Worm (Caenorhabditis elegans) whole organism, mixed stage, embryonic: ENCODE data around the gene irld-15.

ENCODE experiments used
- M03D4.4 ChIP-seq: sonication (generic microtip); optimal IDR thresholded peaks from 2 replicates; lab custom pipeline; 2017; ENCODE audit warnings: mild to moderate bottlenecking, missing genetic modification characterization, missing compliant biosample characterization
- bed-3 ChIP-seq: fragments of 200-800 bp; sonication (Bioruptor generic); optimal IDR thresholded peaks from 3 replicates; lab custom pipeline; 2018; ENCODE audit warnings: mild to moderate bottlenecking, missing genetic modification characterization, moderate library complexity, missing compliant biosample characterization
- blmp-1 ChIP-seq: fragments of 150-350 bp; optimal IDR thresholded peaks from 2 replicates; lab custom pipeline; 2014; ENCODE audit warnings: missing biosample characterization, missing genetic modification characterization
- ceh-39 ChIP-seq: fragments of 150-350 bp; optimal IDR thresholded peaks from 2 replicates; lab custom pipeline; 2014; ENCODE audit warnings: missing biosample characterization, missing genetic modification characterization
- ceh-83 ChIP-seq: fragments of 200-800 bp; sonication (Bioruptor generic); optimal IDR thresholded peaks from 2 replicates; lab custom pipeline; 2018; ENCODE audit warnings: mild to moderate bottlenecking, missing genetic modification characterization, missing compliant biosample characterization
- ces-1 ChIP-seq: fragments of 150-350 bp; optimal IDR thresholded peaks from 2 replicates; lab custom pipeline; 2014; ENCODE audit warnings: missing biosample characterization, missing genetic modification reagents, missing genetic modification characterization
- cnd-1 ChIP-seq: fragments of 200-800 bp; sonication (Bioruptor generic); optimal IDR thresholded peaks from 2 replicates; lab custom pipeline; 2018; ENCODE audit warnings: mild to moderate bottlenecking, missing genetic modification characterization, missing compliant biosample characterization
- elt-1 ChIP-seq: sonication (generic microtip); optimal IDR thresholded peaks from 2 replicates; lab custom pipeline; 2017; ENCODE audit warnings: missing genetic modification characterization, mild to moderate bottlenecking, missing compliant biosample characterization, antibody characterized with exemption, moderate library complexity, borderline replicate concordance; ENCODE audit not compliant: insufficient read depth
- elt-3 ChIP-seq: fragments of 150-350 bp; optimal IDR thresholded peaks from 2 replicates; lab custom pipeline; 2014; ENCODE audit warnings: missing biosample characterization, missing genetic modification characterization
- ham-2 ChIP-seq: fragments of 200-800 bp; sonication (Bioruptor generic); optimal IDR thresholded peaks from 2 replicates; lab custom pipeline; 2018; ENCODE audit warnings: mild to moderate bottlenecking, missing genetic modification characterization, missing compliant biosample characterization
- lin-13 ChIP-seq: fragments of 150-350 bp; optimal IDR thresholded peaks from 2 replicates; lab custom pipeline; 2014; ENCODE audit warnings: missing biosample characterization, missing genetic modification characterization
- lin-32 ChIP-seq: fragments of 200-800 bp; sonication (Bioruptor generic); optimal IDR thresholded peaks from 2 replicates; lab custom pipeline; 2018; ENCODE audit warnings: mild to moderate bottlenecking, missing genetic modification characterization, missing compliant biosample characterization
- lsy-2 ChIP-seq: fragments of 150-350 bp; optimal IDR thresholded peaks from 2 replicates; lab custom pipeline; 2014; ENCODE audit warnings: missing biosample characterization, missing genetic modification characterization
- mab-5 ChIP-seq: fragments of 150-350 bp; optimal IDR thresholded peaks from 2 replicates; lab custom pipeline; 2014; ENCODE audit warnings: missing biosample characterization, missing genetic modification characterization
- mep-1 ChIP-seq: fragments of 150-350 bp; optimal IDR thresholded peaks from 2 replicates; lab custom pipeline; 2017; ENCODE audit warnings: missing biosample characterization, missing genetic modification reagents, missing genetic modification characterization, inconsistent platforms
- mls-2 ChIP-seq: sonication (generic microtip); optimal IDR thresholded peaks from 2 replicates; lab custom pipeline; 2016; ENCODE audit warnings: mild to moderate bottlenecking, missing genetic modification characterization, moderate library complexity, missing compliant biosample characterization
- nhr-12 ChIP-seq: fragments of 150-350 bp; optimal IDR thresholded peaks from 2 replicates; lab custom pipeline; 2014; ENCODE audit warnings: missing biosample characterization, missing genetic modification characterization
- nhr-2 ChIP-seq: fragments of 150-350 bp; optimal IDR thresholded peaks from 2 replicates; lab custom pipeline; 2014; ENCODE audit warnings: missing biosample characterization, missing genetic modification characterization
- nhr-237 ChIP-seq: fragments of 150-350 bp; optimal IDR thresholded peaks from 2 replicates; lab custom pipeline; 2014; ENCODE audit warnings: missing biosample characterization, missing genetic modification characterization
- nhr-28 ChIP-seq: fragments of 150-350 bp; optimal IDR thresholded peaks from 2 replicates; lab custom pipeline; 2014; ENCODE audit warnings: missing biosample characterization, missing genetic modification characterization
- nhr-76 ChIP-seq: sonication (generic microtip); optimal IDR thresholded peaks from 2 replicates; lab custom pipeline; 2017; ENCODE audit warnings: missing biosample characterization, missing genetic modification characterization
- pha-4 ChIP-seq: fragments of 150-350 bp; optimal IDR thresholded peaks from 2 replicates; lab custom pipeline; 2018; ENCODE audit warnings: missing biosample characterization, missing genetic modification reagents, missing genetic modification characterization
- snpc-4 ChIP-seq: fragments of 150-350 bp; optimal IDR thresholded peaks from 2 replicates; lab custom pipeline; 2014; ENCODE audit warnings: missing biosample characterization, missing genetic modification characterization
- tbx-8 ChIP-seq: fragments of 200-800 bp; sonication (Bioruptor generic); optimal IDR thresholded peaks from 2 replicates; lab custom pipeline; 2018; ENCODE audit warnings: mild to moderate bottlenecking, missing genetic modification characterization, moderate library complexity, missing compliant biosample characterization
- unc-120 ChIP-seq: sonication (generic microtip); optimal IDR thresholded peaks from 2 replicates; lab custom pipeline; 2017; ENCODE audit warnings: missing genetic modification characterization, missing compliant biosample characterization; ENCODE audit not compliant: poor library complexity, severe bottlenecking
- unc-39 ChIP-seq: fragments of 150-350 bp; optimal IDR thresholded peaks from 2 replicates; lab custom pipeline; 2014; ENCODE audit warnings: missing biosample characterization, missing genetic modification characterization
- zip-8 ChIP-seq: fragments of 150-350 bp; optimal IDR thresholded peaks from 2 replicates; lab custom pipeline; 2014; ENCODE audit warnings: missing biosample characterization, missing genetic modification characterization
- ztf-11 ChIP-seq: fragments of 150-350 bp; optimal IDR thresholded peaks from 2 replicates; lab custom pipeline; 2014; ENCODE audit warnings: missing biosample characterization, missing genetic modification characterization

The irld-15 gene

DNA sequence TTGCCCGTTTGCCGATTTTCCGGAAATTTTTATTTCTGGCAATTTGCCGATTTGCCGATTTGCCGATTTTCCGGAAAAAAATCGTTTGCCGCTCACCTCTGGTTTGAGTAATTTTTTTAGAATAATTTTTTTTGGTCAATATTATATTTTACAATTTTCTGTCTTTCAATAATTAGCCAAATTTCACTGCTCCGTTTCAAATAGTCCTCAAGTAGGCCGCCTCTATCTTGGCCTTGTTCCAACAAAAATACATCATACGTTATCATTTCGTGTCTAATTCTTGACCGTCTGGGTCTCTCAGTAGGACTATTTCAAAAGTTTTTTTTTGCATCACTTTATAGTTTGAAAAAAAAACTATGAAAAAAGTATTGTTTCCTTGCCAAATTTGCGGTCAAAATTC, 11.4 kb downstream of the irld-15 start, which contains the start of gene nhr-115:
Gene nhr-115, plus strand, starts transcription at position 301 of the 400 bp plus-strand sequence.
- no peak for TF ChIP-seq ceh-83 (GFP tag; lab: Kevin White, UChicago)
- no peak for TF ChIP-seq mab-5 (tag; lab: Kevin White, UChicago)
- TF ChIP-seq tbx-8 (GFP tag; lab: Kevin White, UChicago), result no peak
- TF ChIP-seq lsy-2 (tag; lab: Kevin White, UChicago), result no peak
- no peak for TF ChIP-seq snpc-4 (tag; lab: Kevin White, UChicago)
- no peak for TF ChIP-seq cnd-1
- no peak for TF ChIP-seq bed-3

DNA sequence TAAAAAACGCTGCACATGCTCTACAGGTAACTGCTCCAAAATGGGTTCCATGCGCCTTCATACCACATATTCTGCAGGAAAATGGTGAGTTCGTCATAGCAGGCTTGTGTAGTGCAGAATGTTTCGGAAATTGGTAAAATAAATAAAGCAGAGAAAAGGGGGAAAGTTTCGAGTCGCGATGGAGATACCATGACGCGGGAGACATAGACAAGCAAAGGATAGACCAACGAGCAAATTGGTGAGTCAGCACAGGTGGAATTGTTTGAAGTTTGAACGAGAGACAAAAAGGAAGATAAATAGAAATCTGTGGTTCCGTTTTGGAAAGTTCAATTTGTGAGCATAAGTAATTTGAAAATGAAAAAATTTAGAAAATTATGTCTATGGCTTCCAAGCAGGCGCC, 13.3 kb downstream of the irld-15 start, which contains the start of gene nhr-225:
Gene nhr-225, minus strand, starts transcription at position 146 of the 400 bp plus-strand sequence.
- TF ChIP-seq nhr-76 (tag; lab: Kevin White, UChicago), result no peak
- no peak for TF ChIP-seq M03D4.4 (tag; lab: Kevin White, UChicago)
- TF ChIP-seq bed-3, result no peak
- no peak for TF ChIP-seq ceh-83 (GFP tag; lab: Kevin White, UChicago)
- TF ChIP-seq zip-8, result no peak

ce11 chrV:2285107-2285506, 18.6 kb downstream of the irld-15 start, which contains the start of gene nhr-227:
Gene nhr-227 (plus strand): TSS chrV:2285432.
- TF ChIP-seq mls-2 (tag; lab: Kevin White, UChicago) (no peak), lin-13 (tag; lab: Kevin White, UChicago) (no peak), tbx-8 (GFP tag; lab: Kevin White, UChicago) (no peak)

DNA sequence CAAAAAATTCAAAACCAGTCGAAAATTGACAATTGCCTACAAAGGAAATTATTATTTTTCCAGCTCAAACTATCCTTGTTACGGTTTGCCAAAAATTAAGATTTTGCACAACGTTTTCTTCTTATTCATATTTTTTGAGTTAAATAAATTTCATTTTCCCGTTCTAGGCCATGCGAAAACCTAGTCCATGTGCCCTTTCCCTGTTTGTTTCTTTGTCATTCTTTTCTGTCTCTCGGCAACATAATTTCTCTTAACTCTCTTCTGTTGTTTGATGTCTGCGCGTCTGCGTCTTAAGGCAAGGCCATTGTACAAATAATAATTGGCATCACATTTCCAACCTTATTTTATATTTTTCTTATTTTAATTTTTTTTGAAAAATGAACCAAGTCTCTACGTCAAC, 22.2 kb downstream of the irld-15 start, which contains the start of gene nhr-228:
Gene nhr-228, plus strand, starts transcription at position 261 of the 400 bp plus-strand sequence.
- peak; percentile 40 for TF ChIP-seq mep-1 (tag; lab: Kevin White, UChicago)
- no peak for TF ChIP-seq mab-5 (tag; lab: Kevin White, UChicago)
- peak; percentile 34 for TF ChIP-seq nhr-237 (tag; lab: Kevin White, UChicago)
- peak; percentile 43 for TF ChIP-seq ces-1 (GFP tag; lab: Kevin White, UChicago)
- TF ChIP-seq pha-4, result peak; percentile 14
- peak; percentile 3 for TF ChIP-seq ceh-83 (GFP tag; lab: Kevin White, UChicago)
- TF ChIP-seq ceh-39 (tag; lab: Kevin White, UChicago), result no peak

- TF ChIP-seq unc-120 (tag; lab: Kevin White, UChicago), result no peak
- TF ChIP-seq nhr-28 (tag; lab: Kevin White, UChicago), result no peak
- TF ChIP-seq unc-39 (tag; lab: Kevin White, UChicago), result no peak
- TF ChIP-seq cnd-1, result no peak
- TF ChIP-seq ces-1 (GFP tag; lab: Kevin White, UChicago), result peak; percentile 50
- TF ChIP-seq ham-2 (GFP tag; lab: Kevin White, UChicago), result no peak
- no peak for TF ChIP-seq blmp-1 (tag; lab: Kevin White, UChicago)
- TF ChIP-seq bed-3, result no peak
- TF ChIP-seq pha-4, result peak; percentile 41
- no peak for TF ChIP-seq nhr-76 (tag; lab: Kevin White, UChicago)
- TF ChIP-seq mls-2 (tag; lab: Kevin White, UChicago), result peak; percentile 6
- TF ChIP-seq mab-5 (tag; lab: Kevin White, UChicago), result no peak
- no peak for TF ChIP-seq snpc-4 (tag; lab: Kevin White, UChicago)
- TF ChIP-seq nhr-2 (tag; lab: Kevin White, UChicago), result no peak
Measured at ce11 chrV:2278543-2278942, 25.1 kb downstream of the irld-15 start, which contains the start of gene fbxa-137. Gene fbxa-137 (plus strand): TSS chrV:2278816.

DNA sequence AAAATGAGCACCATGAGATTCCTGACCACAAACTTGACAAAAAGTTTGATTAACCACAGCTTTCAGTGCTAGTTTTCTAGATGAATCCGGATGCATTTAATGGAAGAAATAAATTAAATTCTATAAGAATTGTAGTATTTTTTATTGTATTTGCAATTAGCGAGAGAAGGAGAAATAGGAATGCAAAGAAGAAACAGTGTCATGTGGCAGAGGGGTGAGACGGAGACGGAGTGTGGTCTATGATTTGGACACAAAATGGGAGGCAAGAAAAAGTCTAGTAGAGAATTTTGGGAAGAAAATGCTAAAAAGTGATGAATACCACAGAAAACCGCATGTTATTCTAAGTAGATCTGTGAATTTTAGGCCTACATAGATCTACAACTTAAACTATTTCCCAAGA, 25.6 kb downstream of the irld-15 start, which contains the start of gene nhr-59:
Gene nhr-59, minus strand, starts transcription at position 214 of the 400 bp plus-strand sequence.
- TF ChIP-seq lsy-2 (tag; lab: Kevin White, UChicago) (no peak), ces-1 (GFP tag; lab: Kevin White, UChicago) (peak; percentile 19), ceh-83 (GFP tag; lab: Kevin White, UChicago) (no peak)

ce11 chrV:2277260-2277659, 26.4 kb downstream of the irld-15 start:
- no peak for TF ChIP-seq nhr-76 (tag; lab: Kevin White, UChicago)
- no peak for TF ChIP-seq bed-3
- TF ChIP-seq pha-4, result no peak
- no peak for TF ChIP-seq lsy-2 (tag; lab: Kevin White, UChicago)
- TF ChIP-seq elt-3 (tag; lab: Kevin White, UChicago), result no peak
- TF ChIP-seq M03D4.4 (tag; lab: Kevin White, UChicago), result no peak
- TF ChIP-seq mep-1 (tag; lab: Kevin White, UChicago), result no peak
- no peak for TF ChIP-seq elt-1 (tag; lab: Kevin White, UChicago)
- TF ChIP-seq nhr-2 (tag; lab: Kevin White, UChicago), result no peak
- no peak for TF ChIP-seq nhr-12 (tag; lab: Kevin White, UChicago)
- no peak for TF ChIP-seq ham-2 (GFP tag; lab: Kevin White, UChicago)
- TF ChIP-seq snpc-4 (tag; lab: Kevin White, UChicago), result no peak
- TF ChIP-seq blmp-1 (tag; lab: Kevin White, UChicago), result no peak
- no peak for TF ChIP-seq ces-1 (GFP tag; lab: Kevin White, UChicago)
- TF ChIP-seq lin-13 (tag; lab: Kevin White, UChicago), result no peak
- no peak for TF ChIP-seq tbx-8 (GFP tag; lab: Kevin White, UChicago)
- TF ChIP-seq lin-32 (GFP tag; lab: Kevin White, UChicago), result no peak
- no peak for TF ChIP-seq ztf-11 (tag; lab: Kevin White, UChicago)
- no peak for TF ChIP-seq nhr-237 (tag; lab: Kevin White, UChicago)
